Fruit fly (Drosophila melanogaster): ENCODE data around the gene CG9525.
A peak's percentile ranks its signal among the peaks of the same experiment; 100 is the strongest.

The CG9525 gene

dm6 chr2L:8982584-8983302 lies 20.6 kb upstream of the CG9525 start (continued):
- TF ChIP-seq scrt (GFP tag; optimal IDR thresholded peaks at IDR 0.05), result peak; percentile 38
- TF ChIP-seq Max (GFP tag; optimal IDR thresholded peaks at IDR 0.05), result peak; percentile 14
- TF ChIP-seq eve (GFP tag; optimal IDR thresholded peaks at IDR 0.05), result peak in 1 of 2 experiments; percentile 57
- TF ChIP-seq CG12104 (GFP tag; optimal IDR thresholded peaks at IDR 0.05), result peak; percentile 11
- TF ChIP-seq CG30403 (GFP tag; optimal IDR thresholded peaks at IDR 0.05), result peak; percentile 61
- no peak for TF ChIP-seq Trl (optimal IDR thresholded peaks at IDR 0.05)
- TF ChIP-seq Trl (GFP tag; optimal IDR thresholded peaks at IDR 0.05), result peak; percentile 44
- TF ChIP-seq tin (GFP tag; optimal IDR thresholded peaks at IDR 0.05), result peak; percentile 5
- TF ChIP-seq CG11504 (tag; optimal IDR thresholded peaks at IDR 0.05), result peak; percentile 78
- no peak for TF ChIP-seq Dip3 (GFP tag; optimal IDR thresholded peaks at IDR 0.05)
- peak; percentile 27 for TF ChIP-seq NfI (GFP tag; optimal IDR thresholded peaks at IDR 0.05)
- TF ChIP-seq CG12744 (GFP tag; optimal IDR thresholded peaks at IDR 0.05), result peak; percentile 23
- TF ChIP-seq CG7745 (tag; optimal IDR thresholded peaks at IDR 0.05), result no peak

- TF ChIP-seq Dip2 (GFP tag; IDR thresholded peaks at IDR 0.05), result no peak
- no peak for TF ChIP-seq CG2712 (tag; optimal IDR thresholded peaks at IDR 0.05)
- no peak for TF ChIP-seq so (GFP tag; IDR thresholded peaks at IDR 0.05)
- no peak for TF ChIP-seq eyg (GFP tag; optimal IDR thresholded peaks at IDR 0.05)
- TF ChIP-seq ftz-f1 (GFP tag; optimal IDR thresholded peaks at IDR 0.05), result no peak
- no peak for TF ChIP-seq Oaz (GFP tag; IDR thresholded peaks at IDR 0.05)
- TF ChIP-seq CG8290 (GFP tag; optimal IDR thresholded peaks at IDR 0.05), result no peak
- TF ChIP-seq CG8290 (tag; optimal IDR thresholded peaks at IDR 0.05), result no peak
- no peak for TF ChIP-seq ATbp (GFP tag; optimal IDR thresholded peaks at IDR 0.05)
- no peak for TF ChIP-seq CG7357 (GFP tag; IDR thresholded peaks at IDR 0.05)
- TF ChIP-seq CG8281 (tag; optimal IDR thresholded peaks at IDR 0.05), result no peak
- no peak for TF ChIP-seq dm (GFP tag; optimal IDR thresholded peaks at IDR 0.05)
- TF ChIP-seq CG34376 (GFP tag; optimal IDR thresholded peaks at IDR 0.05), result no peak
- TF ChIP-seq ac (GFP tag; optimal IDR thresholded peaks at IDR 0.05), result no peak
- TF ChIP-seq CG30020 (tag; optimal IDR thresholded peaks at IDR 0.05), result no peak
- no peak for TF ChIP-seq CG17186 (GFP tag; optimal IDR thresholded peaks at IDR 0.05)
- TF ChIP-seq Fer3 (tag; optimal IDR thresholded peaks at IDR 0.05), result no peak
- no peak for TF ChIP-seq CG12104 (GFP tag; optimal IDR thresholded peaks at IDR 0.05)
These were observed 18.2 kb upstream of the CG9525 start, which contains the start of gene CG18662 for dm6 chr2L:8980359-8980758. TSS of gene CG18662 (plus strand) at chr2L:8980659.

dm6 chr2L:8975328-8975727 lies 13.2 kb upstream of the CG9525 start, which contains the start of gene CG9541:
TSS of gene CG9541 (minus strand) at chr2L:8975428.
- TF ChIP-seq Med (GFP tag), result peak; percentile 7
- no peak for TF ChIP-seq luna (GFP tag; optimal IDR thresholded peaks at IDR 0.05)
- TF ChIP-seq Hr78 (GFP tag; optimal IDR thresholded peaks at IDR 0.05), result peak in 1 of 2 experiments; percentile 8
- 0 out of 2 replicates have a peak, but pooled peaks have one; percentile 19 for TF ChIP-seq tna (GFP tag; IDR thresholded peaks at IDR 0.05; ENCODE audit: partially characterized antibody)
- TF ChIP-seq Ets65A (GFP tag), result peak; percentile 76
- TF ChIP-seq dysf (GFP tag; IDR thresholded peaks at IDR 0.05), result peak; percentile 5; the same call in 1 of the 3 replicates
- TF ChIP-seq CG11093 (GFP tag; IDR thresholded peaks at IDR 0.05), result no peak

Data from whole organism, embryonic.